Worm (Caenorhabditis elegans): ENCODE data around the gene clec-156.

Gene clec-156

ce11 chrIII:4817240-4817639 is 24.8 kb downstream of the clec-156 start, which contains the start of gene F26A1.4:
Gene F26A1.4 (plus strand): TSS chrIII:4817540.
- TF ChIP-seq lin-39 (tag; optimal IDR thresholded peaks at IDR 0.05) = no peak
- TF ChIP-seq nhr-25 (tag; optimal IDR thresholded peaks at IDR 0.05) = no peak
- no peak for TF ChIP-seq alr-1 (tag; optimal IDR thresholded peaks at IDR 0.05)
- TF ChIP-seq nhr-10 (tag; optimal IDR thresholded peaks at IDR 0.05) = no peak
- no peak for TF ChIP-seq ceh-82 (tag; optimal IDR thresholded peaks at IDR 0.05)
- no peak for TF ChIP-seq ZK546.5 (tag; optimal IDR thresholded peaks at IDR 0.05)
- no peak for TF ChIP-seq ama-1 (optimal IDR thresholded peaks at IDR 0.05)
- no peak for TF ChIP-seq nhr-23 (tag; optimal IDR thresholded peaks at IDR 0.05)
- no peak for TF ChIP-seq nhr-77 (tag; optimal IDR thresholded peaks at IDR 0.05)
- no peak for TF ChIP-seq crh-2 (tag; optimal IDR thresholded peaks at IDR 0.05)

- TF ChIP-seq lin-13 (GFP tag; optimal IDR thresholded peaks at IDR 0.05) (no peak), mdl-1 (tag; optimal IDR thresholded peaks at IDR 0.05) (no peak), nhr-23 (tag; optimal IDR thresholded peaks at IDR 0.05) (no peak), lin-39 (tag; optimal IDR thresholded peaks at IDR 0.05) (no peak), crh-2 (tag; optimal IDR thresholded peaks at IDR 0.05) (no peak), lsy-2 (tag; optimal IDR thresholded peaks at IDR 0.05) (no peak), ceh-82 (tag; optimal IDR thresholded peaks at IDR 0.05) (no peak), R02D3.7 (tag; optimal IDR thresholded peaks at IDR 0.05) (no peak), nhr-11 (tag; optimal IDR thresholded peaks at IDR 0.05) (no peak), mab-5 (tag; optimal IDR thresholded peaks at IDR 0.05) (no peak), nhr-25 (tag; optimal IDR thresholded peaks at IDR 0.05) (no peak), mbf-1 (tag; optimal IDR thresholded peaks at IDR 0.05) (no peak), Y55F3AM.14 (GFP tag; optimal IDR thresholded peaks at IDR 0.05) (no peak)
Measured at ce11 chrIII:4814730-4815129, 27.3 kb downstream of the clec-156 start, which contains the start of gene arl-6. Gene arl-6 (minus strand): TSS chrIII:4814830.

- TF ChIP-seq fos-1 (tag; optimal IDR thresholded peaks at IDR 0.05) = no peak
- no peak for TF ChIP-seq lin-11 (tag; optimal IDR thresholded peaks at IDR 0.05)
- no peak for TF ChIP-seq nhr-237 (tag; optimal IDR thresholded peaks at IDR 0.05)
- no peak for TF ChIP-seq R02D3.7 (tag; optimal IDR thresholded peaks at IDR 0.05)
- TF ChIP-seq ceh-16 (tag; optimal IDR thresholded peaks at IDR 0.05) = no peak
- TF ChIP-seq lsy-2 (tag; optimal IDR thresholded peaks at IDR 0.05) = no peak
- TF ChIP-seq unc-55 (GFP tag; optimal IDR thresholded peaks at IDR 0.05) = no peak
- no peak for TF ChIP-seq nhr-10 (tag; optimal IDR thresholded peaks at IDR 0.05)
- TF ChIP-seq ZK546.5 (tag; optimal IDR thresholded peaks at IDR 0.05) = no peak
Measured at ce11 chrIII:4811195-4811594, 30.9 kb downstream of the clec-156 start, which contains the start of gene C38D4.7. Gene C38D4.7 (minus strand): TSS chrIII:4811295.

- TF ChIP-seq F13H6.1 (tag; optimal IDR thresholded peaks at IDR 0.05) = no peak
- TF ChIP-seq skn-1 (tag; optimal IDR thresholded peaks at IDR 0.05) = no peak
- TF ChIP-seq R02D3.7 (tag; optimal IDR thresholded peaks at IDR 0.05) = no peak
- no peak for TF ChIP-seq blmp-1 (tag; optimal IDR thresholded peaks at IDR 0.05; ENCODE audit: insufficient read depth)
- no peak for TF ChIP-seq C34F6.9 (tag; optimal IDR thresholded peaks at IDR 0.05)
- no peak for TF ChIP-seq lin-13 (GFP tag; optimal IDR thresholded peaks at IDR 0.05)
- no peak for TF ChIP-seq fos-1 (tag; optimal IDR thresholded peaks at IDR 0.05)
- no peak for TF ChIP-seq alr-1 (tag; optimal IDR thresholded peaks at IDR 0.05)
- no peak for TF ChIP-seq lin-39 (tag; optimal IDR thresholded peaks at IDR 0.05)
- no peak for TF ChIP-seq nhr-6 (tag; optimal IDR thresholded peaks at IDR 0.05)
- TF ChIP-seq lin-11 (tag; optimal IDR thresholded peaks at IDR 0.05) = no peak
- no peak for TF ChIP-seq nhr-10 (tag; optimal IDR thresholded peaks at IDR 0.05)
- no peak for TF ChIP-seq ztf-4 (tag; optimal IDR thresholded peaks at IDR 0.05)
- no peak for TF ChIP-seq egl-27 (tag; optimal IDR thresholded peaks at IDR 0.05)
- TF ChIP-seq elt-1 (tag; optimal IDR thresholded peaks at IDR 0.05) = no peak
- no peak for TF ChIP-seq nhr-25 (tag; optimal IDR thresholded peaks at IDR 0.05)
- TF ChIP-seq ZK546.5 (tag; optimal IDR thresholded peaks at IDR 0.05) = no peak
- TF ChIP-seq sma-3 (GFP tag; optimal IDR thresholded peaks at IDR 0.05) = no peak
Measured at ce11 chrIII:4809526-4810153, 32.4 kb downstream of the clec-156 start, which contains the start of gene pal-1. Gene pal-1 (minus strand): TSS chrIII:4809576.

- no peak for TF ChIP-seq fos-1 (tag; optimal IDR thresholded peaks at IDR 0.05)
- peak in 1 of 2 experiments; percentile 63 for TF ChIP-seq lsy-2 (tag; optimal IDR thresholded peaks at IDR 0.05)
- no peak for TF ChIP-seq elt-3 (tag; optimal IDR thresholded peaks at IDR 0.05)
Measured at ce11 chrIII:4808089-4808488, 34.0 kb downstream of the clec-156 start.
